Worm (Caenorhabditis elegans) whole organism, midembryonic: ENCODE results near the gene cdc-25.2.

Experiments used
- T22C8.4 ChIP-seq: fragments of 200-800 bp; sonication (Bioruptor generic); IDR thresholded peaks from 2 replicates; pipeline ENCODE4 v1.3.6; 2022; ENCODE audit warnings: missing genetic modification characterization, missing compliant biosample characterization
- flt-1 ChIP-seq: fragments of 200-800 bp; sonication (Bioruptor generic); IDR thresholded peaks from 2 replicates; pipeline ENCODE4 v1.3.6; 2022; ENCODE audit warnings: missing genetic modification characterization, missing compliant biosample characterization
- tab-1 ChIP-seq: fragments of 200-800 bp; sonication (Bioruptor generic); IDR thresholded peaks from 2 replicates; pipeline ENCODE4 v1.3.6; 2022; ENCODE audit warnings: missing genetic modification characterization, missing compliant biosample characterization
- ztf-23 ChIP-seq: fragments of 200-800 bp; sonication (Bioruptor generic); IDR thresholded peaks from 2 replicates; pipeline ENCODE4 v1.3.6; 2022; ENCODE audit warnings: missing genetic modification reagents, missing genetic modification characterization, missing compliant biosample characterization

ce11 chrV:1610097-1610496 is 43.2 kb downstream of the cdc-25.2 start, which contains the start of gene nhr-177:
- TF ChIP-seq ztf-23 (GFP tag; lab: Robert Waterston, UW), result no peak
- no peak for TF ChIP-seq flt-1 (GFP tag; lab: Robert Waterston, UW)
- no peak for TF ChIP-seq tab-1
- no peak for TF ChIP-seq T22C8.4 (GFP tag; lab: Robert Waterston, UW)
